Fruit fly (Drosophila melanogaster): ENCODE results near the gene Ref2.

dm6 chr2L:12618016-12618675 lies 28.0 kb downstream of the Ref2 start:
- TF ChIP-seq Crg-1 (GFP tag; optimal IDR thresholded peaks at IDR 0.05) (no peak), CG7045 (GFP tag; optimal IDR thresholded peaks at IDR 0.05) (no peak), ovo (GFP tag; optimal IDR thresholded peaks at IDR 0.05) (no peak), Clk (GFP tag; optimal IDR thresholded peaks at IDR 0.05) (no peak), CG12768 (GFP tag; optimal IDR thresholded peaks at IDR 0.05) (peak; percentile 1), CG14711 (tag; optimal IDR thresholded peaks at IDR 0.05) (no peak)

Measured in whole organism, adult.